Fruit fly (Drosophila melanogaster) whole organism, embryonic: ENCODE data around the gene CaBP1.
A peak's percentile ranks its signal among the peaks of the same experiment; 100 is the strongest.

Experiments
- Adf1 ChIP-seq: fragments of 200-800 bp; sonication (Bioruptor generic); IDR thresholded peaks from 2 replicates; pipeline ENCODE4 v1.3.6; 2022; ENCODE audit warnings: missing biosample characterization, missing genetic modification characterization
- Atf3 ChIP-seq: fragments of 200-800 bp; sonication (Bioruptor generic); optimal IDR thresholded peaks from 3 replicates; lab custom pipeline; 2016; ENCODE audit warnings: missing biosample characterization, missing genetic modification characterization
- CG10565 ChIP-seq: fragments of 200-800 bp; sonication (Bioruptor generic); optimal IDR thresholded peaks from 3 replicates; lab custom pipeline; 2016; ENCODE audit warnings: missing biosample characterization, mild to moderate bottlenecking, missing genetic modification characterization
- CG11398 ChIP-seq: fragments of 200-800 bp; sonication (Bioruptor generic); optimal IDR thresholded peaks from 2 replicates; lab custom pipeline; 2016; ENCODE audit warnings: missing biosample characterization, missing genetic modification characterization
- CG11695 ChIP-seq: fragments of 200-800 bp; sonication (Bioruptor generic); IDR thresholded peaks from 3 replicates; pipeline ENCODE4 v1.3.6; 2022; ENCODE audit warnings: missing biosample characterization, missing genetic modification characterization
- CG14014 ChIP-seq: fragments of 200-800 bp; sonication (Bioruptor generic); IDR thresholded peaks from 2 replicates; pipeline ENCODE4 v1.3.6; 2022; ENCODE audit warnings: missing biosample characterization, missing genetic modification characterization
- CG14965 ChIP-seq: fragments of 200-800 bp; sonication (Bioruptor generic); optimal IDR thresholded peaks from 2 replicates; lab custom pipeline; 2016; ENCODE audit warnings: missing biosample characterization, missing genetic modification characterization, borderline replicate concordance
- CG15269 ChIP-seq: fragments of 200-800 bp; sonication (Bioruptor generic); optimal IDR thresholded peaks from 2 replicates; lab custom pipeline; 2018; ENCODE audit warnings: missing biosample characterization, mild to moderate bottlenecking, missing genetic modification characterization, moderate library complexity
- CG15514 ChIP-seq: fragments of 200-800 bp; sonication (Bioruptor generic); optimal IDR thresholded peaks from 3 replicates; lab custom pipeline; 2017; ENCODE audit warnings: missing biosample characterization, missing genetic modification characterization, mild to moderate bottlenecking, moderate library complexity, missing genetic modification reagents
- CG1647 ChIP-seq: fragments of 200-800 bp; sonication (Bioruptor generic); optimal IDR thresholded peaks from 3 replicates; lab custom pipeline; 2016; ENCODE audit warnings: missing biosample characterization, missing genetic modification characterization
- CG16863 ChIP-seq: fragments of 200-800 bp; sonication (Bioruptor generic); optimal IDR thresholded peaks from 3 replicates; lab custom pipeline; 2016; ENCODE audit warnings: missing biosample characterization, missing genetic modification characterization
- CG17568 ChIP-seq: fragments of 200-800 bp; sonication (Bioruptor generic); optimal IDR thresholded peaks from 2 replicates; lab custom pipeline; 2018; ENCODE audit warnings: missing biosample characterization, mild to moderate bottlenecking, missing genetic modification characterization, moderate library complexity
- CG2116 ChIP-seq: fragments of 200-800 bp; sonication (Bioruptor generic); optimal IDR thresholded peaks from 3 replicates; lab custom pipeline; 2018; ENCODE audit warnings: missing biosample characterization, mild to moderate bottlenecking, missing genetic modification characterization
- CG2202 ChIP-seq: fragments of 200-800 bp; sonication (Bioruptor generic); optimal IDR thresholded peaks from 2 replicates; lab custom pipeline; 2018; ENCODE audit warnings: missing biosample characterization, mild to moderate bottlenecking, missing genetic modification characterization
- CG2889 ChIP-seq: fragments of 200-800 bp; sonication (Bioruptor generic); IDR thresholded peaks from 3 replicates; pipeline ENCODE4 v1.3.6; 2022; ENCODE audit warnings: missing biosample characterization, missing genetic modification characterization
- CG31365 ChIP-seq: fragments of 200-800 bp; sonication (Bioruptor generic); optimal IDR thresholded peaks from 2 replicates; lab custom pipeline; 2018; ENCODE audit warnings: missing biosample characterization, mild to moderate bottlenecking, missing genetic modification characterization
- CG31388 ChIP-seq: fragments of 200-800 bp; sonication (Bioruptor generic); optimal IDR thresholded peaks from 2 replicates; lab custom pipeline; 2016; ENCODE audit warnings: missing biosample characterization, missing genetic modification characterization
- CG33213 ChIP-seq: fragments of 200-800 bp; sonication (Bioruptor generic); optimal IDR thresholded peaks from 3 replicates; lab custom pipeline; 2016; ENCODE audit warnings: missing biosample characterization, missing genetic modification characterization
- CG34224 ChIP-seq: fragments of 200-800 bp; sonication (Bioruptor generic); IDR thresholded peaks from 3 replicates; pipeline ENCODE4 v1.3.6; 2022; ENCODE audit warnings: missing biosample characterization, missing genetic modification characterization; ENCODE audit not compliant: partially characterized antibody
- CG4854 ChIP-seq: fragments of 200-800 bp; sonication (Bioruptor generic); optimal IDR thresholded peaks from 2 replicates; lab custom pipeline; 2016; ENCODE audit warnings: missing biosample characterization, missing genetic modification characterization, inconsistent platforms
- CG6813 ChIP-seq: fragments of 200-800 bp; sonication (Bioruptor generic); optimal IDR thresholded peaks from 2 replicates; lab custom pipeline; 2017; ENCODE audit warnings: missing biosample characterization, missing genetic modification characterization, mild to moderate bottlenecking, moderate library complexity, missing genetic modification reagents
- CG7928 ChIP-seq: fragments of 200-800 bp; sonication (Bioruptor generic); optimal IDR thresholded peaks from 2 replicates; lab custom pipeline; 2017; ENCODE audit warnings: missing biosample characterization, mild to moderate bottlenecking, missing genetic modification characterization
- CG9215 ChIP-seq: fragments of 200-800 bp; sonication (Bioruptor generic); IDR thresholded peaks from 2 replicates; pipeline ENCODE4 v1.3.6; 2022; ENCODE audit warnings: missing biosample characterization, missing genetic modification characterization
- Elba2 ChIP-seq: fragments of 200-800 bp; sonication (Bioruptor generic); optimal IDR thresholded peaks from 3 replicates; lab custom pipeline; 2016; ENCODE audit warnings: missing biosample characterization, missing genetic modification characterization
- HmgZ ChIP-seq: fragments of 200-800 bp; sonication (Bioruptor generic); optimal IDR thresholded peaks from 2 replicates; lab custom pipeline; 2018; ENCODE audit warnings: missing biosample characterization, mild to moderate bottlenecking, missing genetic modification characterization
- Hr78 ChIP-seq, 2 experiments: fragments of 200-800 bp in 1 of 2; fragments of >200 bp in 1 of 2; sonication (Bioruptor generic) in 1 of 2; optimal IDR thresholded peaks; 2 replicates each; lab custom pipeline; 2017 to 2019; ENCODE audit warnings: missing biosample characterization in 2 of 2, missing genetic modification characterization in 2 of 2, mild to moderate bottlenecking in 1 of 2, moderate library complexity in 1 of 2
- Jarid2 ChIP-seq: fragments of 200-800 bp; sonication (Bioruptor generic); optimal IDR thresholded peaks from 3 replicates; lab custom pipeline; 2017; ENCODE audit warnings: mild to moderate bottlenecking, missing biosample characterization, missing genetic modification reagents, missing genetic modification characterization
- Lim3 ChIP-seq: fragments of 200-800 bp; sonication (Bioruptor generic); IDR thresholded peaks from 2 replicates; pipeline ENCODE4 v1.3.6; 2022; ENCODE audit warnings: missing biosample characterization, missing genetic modification characterization
- Mes4 ChIP-seq: fragments of 200-800 bp; sonication (Bioruptor generic); optimal IDR thresholded peaks from 2 replicates; lab custom pipeline; 2016; ENCODE audit warnings: missing biosample characterization, missing genetic modification characterization
- Nf-YB ChIP-seq: fragments of 200-800 bp; sonication (Bioruptor generic); optimal IDR thresholded peaks from 3 replicates; lab custom pipeline; 2019; ENCODE audit warnings: missing biosample characterization, mild to moderate bottlenecking, missing genetic modification characterization, moderate library complexity
- Taf1 ChIP-seq: fragments of 200-800 bp; sonication (Bioruptor generic); IDR thresholded peaks from 2 replicates; pipeline ENCODE4 v1.3.6; 2022; ENCODE audit warnings: missing biosample characterization, missing genetic modification characterization
- btn ChIP-seq: fragments of 200-800 bp; sonication (Bioruptor generic); optimal IDR thresholded peaks from 2 replicates; lab custom pipeline; 2016; ENCODE audit warnings: missing biosample characterization, missing genetic modification characterization
- cas ChIP-seq: fragments of 200-800 bp; sonication (Bioruptor generic); IDR thresholded peaks from 2 replicates; pipeline ENCODE4 v1.3.6; 2022; ENCODE audit warnings: missing biosample characterization, missing genetic modification characterization
- croc ChIP-seq: fragments of 200-800 bp; sonication (Bioruptor generic); conservative IDR thresholded peaks from 3 replicates; pipeline ENCODE4 v1.3.6; 2022; ENCODE audit warnings: missing biosample characterization, missing genetic modification characterization
- esg ChIP-seq: fragments of 200-800 bp; sonication (Bioruptor generic); conservative IDR thresholded peaks from 2 replicates; pipeline ENCODE4 v1.3.6; 2022; ENCODE audit warnings: missing biosample characterization, missing genetic modification characterization
- eyg ChIP-seq: fragments of 200-800 bp; sonication (Bioruptor generic); optimal IDR thresholded peaks from 3 replicates; lab custom pipeline; 2016; ENCODE audit warnings: missing biosample characterization, missing genetic modification characterization
- gt ChIP-seq: fragments of 200-800 bp; sonication (Bioruptor generic); IDR thresholded peaks from 2 replicates; pipeline ENCODE4 v1.3.6; 2022; ENCODE audit warnings: missing biosample characterization, missing genetic modification characterization
- ham ChIP-seq: fragments of 200-800 bp; sonication (Bioruptor generic); IDR thresholded peaks from 2 replicates; pipeline ENCODE4 v1.3.6; 2022; ENCODE audit warnings: missing biosample characterization, missing genetic modification characterization
- ken ChIP-seq: fragments of 200-800 bp; sonication (Bioruptor generic); IDR thresholded peaks from 3 replicates; pipeline ENCODE4 v1.3.6; 2022; ENCODE audit warnings: missing biosample characterization, missing genetic modification characterization
- lola ChIP-seq, 3 experiments: fragments of >200 bp in 2 of 3; fragments of 200-800 bp in 1 of 3; sonication (Bioruptor generic) in 1 of 3; optimal IDR thresholded peaks; 2 replicates each; lab custom pipeline; 2017 to 2019; ENCODE audit warnings: missing biosample characterization in 3 of 3, missing genetic modification characterization in 3 of 3, mild to moderate bottlenecking in 1 of 3, moderate library complexity in 1 of 3
- onecut ChIP-seq: fragments of 200-800 bp; sonication (Bioruptor generic); IDR thresholded peaks from 2 replicates; pipeline ENCODE4 v1.3.6; 2022; ENCODE audit warnings: missing biosample characterization, missing genetic modification characterization
- peb ChIP-seq: fragments of 200-800 bp; sonication (Bioruptor generic); IDR thresholded peaks from 2 replicates; pipeline ENCODE4 v1.3.6; 2022; ENCODE audit warnings: missing biosample characterization, missing genetic modification characterization
- pzg ChIP-seq: fragments of 200-800 bp; sonication (Bioruptor generic); optimal IDR thresholded peaks from 3 replicates; lab custom pipeline; 2018; ENCODE audit warnings: missing biosample characterization, mild to moderate bottlenecking, missing genetic modification characterization, moderate library complexity
- sens-2 ChIP-seq: fragments of 200-800 bp; sonication (Bioruptor generic); IDR thresholded peaks from 2 replicates; pipeline ENCODE4 v1.3.6; 2022; ENCODE audit warnings: missing biosample characterization, missing genetic modification characterization
- sqz ChIP-seq: fragments of 200-800 bp; sonication (Bioruptor generic); optimal IDR thresholded peaks from 3 replicates; lab custom pipeline; 2018; ENCODE audit warnings: missing biosample characterization, mild to moderate bottlenecking, missing genetic modification characterization
- tin ChIP-seq: fragments of 200-800 bp; sonication (Bioruptor generic); optimal IDR thresholded peaks from 3 replicates; lab custom pipeline; 2016; ENCODE audit warnings: missing biosample characterization, missing genetic modification characterization
- tll ChIP-seq, 2 experiments: fragments of 200-800 bp in 1 of 2; fragments of >200 bp in 1 of 2; sonication (Bioruptor generic) in 1 of 2; optimal IDR thresholded peaks; 2 replicates each; lab custom pipeline; 2017 to 2019; ENCODE audit warnings: missing biosample characterization in 2 of 2, missing genetic modification characterization in 2 of 2, mild to moderate bottlenecking in 1 of 2, moderate library complexity in 1 of 2
- trem ChIP-seq: fragments of 200-800 bp; optimal IDR thresholded peaks from 3 replicates; lab custom pipeline; 2019; ENCODE audit warnings: missing biosample characterization, mild to moderate bottlenecking, missing genetic modification characterization, moderate library complexity
- yki ChIP-seq: fragments of >200 bp; optimal IDR thresholded peaks from 3 replicates; lab custom pipeline; 2018

CaBP1 gene

DNA sequence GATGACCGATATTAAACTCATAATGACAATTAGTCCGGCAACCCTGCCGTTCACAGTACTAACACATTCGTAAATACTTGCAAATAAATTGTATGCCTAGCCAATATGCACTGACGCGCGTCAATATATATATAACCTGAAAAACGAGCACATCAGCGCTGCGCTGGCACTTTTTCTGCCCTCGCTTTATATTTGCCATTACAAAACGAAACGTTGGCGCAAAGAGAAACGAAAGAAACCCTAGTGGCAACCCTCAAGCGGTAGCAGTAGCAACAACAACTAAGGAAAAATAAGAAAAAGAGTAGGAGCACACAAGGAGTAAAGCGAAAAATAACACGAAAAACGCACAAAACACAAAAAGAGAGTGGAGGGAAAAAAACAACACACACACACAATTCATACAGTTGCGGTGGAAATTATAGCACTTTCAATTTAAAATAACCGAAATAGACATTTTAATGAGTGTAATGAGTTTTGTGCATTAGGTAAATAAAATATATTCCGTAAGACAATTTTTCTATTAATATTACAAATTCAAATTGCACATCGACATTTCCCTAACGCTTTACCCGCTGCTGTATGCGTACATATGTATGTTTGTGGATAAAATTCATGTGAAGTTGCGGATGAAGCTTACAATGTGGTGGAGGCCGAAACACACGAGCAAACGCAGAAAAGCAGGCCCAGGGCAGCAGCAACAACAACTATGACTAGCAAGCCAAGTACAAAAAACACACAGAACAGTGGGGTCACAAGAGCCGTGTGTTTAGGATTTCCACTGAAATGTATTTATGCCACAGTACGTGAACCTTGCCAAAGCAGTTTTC is 5.6 kb downstream of the CaBP1 start (continued):
- TF ChIP-seq peb (peak; percentile 98), btn (GFP tag; lab: Kevin White, UChicago) (peak; percentile 97), CG7928 (peak; percentile 85), CG11398 (GFP tag; lab: Kevin White, UChicago) (peak; percentile 97), sqz (GFP tag; lab: Kevin White, UChicago) (peak; percentile 99), sens-2 (GFP tag; lab: Robert Waterston, UW) (peak; percentile 99), CG2202 (peak; percentile 99), Jarid2 (GFP tag; lab: Kevin White, UChicago) (peak; percentile 95), CG34224 (GFP tag; lab: Robert Waterston, UW) (peak; percentile 15; the same call in 2 of the 3 replicates), cas (GFP tag; lab: Robert Waterston, UW) (peak; percentile 98), tin (GFP tag; lab: Kevin White, UChicago) (peak; percentile 99), croc (GFP tag; lab: Robert Waterston, UW) (peak; percentile 98), CG14014 (GFP tag; lab: Robert Waterston, UW) (peak; percentile 99), Mes4 (peak; percentile 97), CG16863 (GFP tag; lab: Kevin White, UChicago) (peak; percentile 98), Hr78 (GFP tag; optimal IDR thresholded peaks at IDR 0.05; lab: Kevin White, UChicago) (peak in 1 of 2 experiments; percentile 96), pzg (GFP tag; lab: Kevin White, UChicago) (peak; percentile 25), CG9215 (peak; percentile 98), Taf1 (peak; percentile 98), Adf1 (peak; percentile 90), CG14965 (GFP tag; lab: Kevin White, UChicago) (peak; percentile 81), trem (tag; lab: Kevin White, UChicago) (peak; percentile 96), CG33213 (peak; percentile 97), CG17568 (GFP tag; lab: Kevin White, UChicago) (peak; percentile 99), Lim3 (GFP tag; lab: Robert Waterston, UW) (peak; percentile 96), CG11695 (GFP tag; lab: Robert Waterston, UW) (peak; percentile 99), Atf3 (peak; percentile 95), CG15269 (tag; lab: Kevin White, UChicago) (peak; percentile 99), yki (lab: Kevin White, UChicago) (peak; percentile 66), ham (GFP tag; lab: Robert Waterston, UW) (peak; percentile 97), tll (GFP tag; optimal IDR thresholded peaks at IDR 0.05; lab: Kevin White, UChicago) (peak in 1 of 2 experiments; percentile 66), CG10565 (GFP tag; lab: Kevin White, UChicago) (peak; percentile 93), ken (GFP tag; lab: Robert Waterston, UW) (peak; percentile 99), CG4854 (GFP tag; lab: Kevin White, UChicago) (peak; percentile 98), eyg (GFP tag; lab: Kevin White, UChicago) (peak; percentile 96), CG2116 (peak; percentile 89), Nf-YB (GFP tag; lab: Kevin White, UChicago) (peak; percentile 91), Elba2 (GFP tag; lab: Kevin White, UChicago) (peak; percentile 72), onecut (GFP tag; lab: Robert Waterston, UW) (peak; percentile 98), CG15514 (GFP tag; lab: Kevin White, UChicago) (peak; percentile 95), esg (peak; percentile 99), CG6813 (GFP tag; lab: Kevin White, UChicago) (peak; percentile 99), CG31388 (GFP tag; lab: Kevin White, UChicago) (peak; percentile 98), lola (GFP tag; optimal IDR thresholded peaks at IDR 0.05; lab: Kevin White, UChicago) (peak in 1 of 3 experiments; percentile 98), CG1647 (GFP tag; lab: Kevin White, UChicago) (peak; percentile 98), HmgZ (peak; percentile 99), CG2889 (peak; percentile 98), CG31365 (tag; lab: Kevin White, UChicago) (peak; percentile 94), gt (peak; percentile 93)
